Fruit fly (Drosophila melanogaster) whole organism, embryonic: ENCODE results near the gene msd1.

Experiments used
- ATbp ChIP-seq: fragments of 200-800 bp; sonication (Bioruptor generic); optimal IDR thresholded peaks from 2 replicates; lab custom pipeline; 2017; ENCODE audit warnings: missing biosample characterization, mild to moderate bottlenecking, missing genetic modification characterization, missing genetic modification reagents
- Antp ChIP-seq: fragments of 200-800 bp; sonication (Bioruptor generic); optimal IDR thresholded peaks from 3 replicates; lab custom pipeline; 2016; ENCODE audit warnings: missing biosample characterization, missing genetic modification characterization
- CG10979 ChIP-seq: fragments of 200-800 bp; sonication (Bioruptor generic); optimal IDR thresholded peaks from 2 replicates; lab custom pipeline; 2018; ENCODE audit warnings: missing biosample characterization, mild to moderate bottlenecking, missing genetic modification characterization, moderate library complexity
- CG11247 ChIP-seq: fragments of 200-800 bp; sonication (Bioruptor generic); IDR thresholded peaks from 2 replicates; pipeline ENCODE4 v1.3.6; 2022; ENCODE audit warnings: missing biosample characterization, missing genetic modification characterization
- CG11723 ChIP-seq: fragments of 200-800 bp; sonication (Bioruptor generic); optimal IDR thresholded peaks from 2 replicates; lab custom pipeline; 2017; ENCODE audit warnings: missing biosample characterization, mild to moderate bottlenecking, missing genetic modification characterization
- CG12942 ChIP-seq: fragments of 200-800 bp; sonication (Bioruptor generic); optimal IDR thresholded peaks from 3 replicates; lab custom pipeline; 2016; ENCODE audit warnings: missing biosample characterization, missing genetic modification characterization
- CG14860 ChIP-seq: fragments of 200-800 bp; sonication (Bioruptor generic); IDR thresholded peaks from 3 replicates; pipeline ENCODE4 v1.3.6; 2022; ENCODE audit warnings: missing biosample characterization, missing genetic modification characterization; ENCODE audit not compliant: partially characterized antibody
- CG1647 ChIP-seq: fragments of 200-800 bp; sonication (Bioruptor generic); optimal IDR thresholded peaks from 3 replicates; lab custom pipeline; 2016; ENCODE audit warnings: missing biosample characterization, missing genetic modification characterization
- CG16863 ChIP-seq: fragments of 200-800 bp; sonication (Bioruptor generic); optimal IDR thresholded peaks from 3 replicates; lab custom pipeline; 2016; ENCODE audit warnings: missing biosample characterization, missing genetic modification characterization
- CG17802 ChIP-seq: fragments of 200-800 bp; sonication (Bioruptor generic); optimal IDR thresholded peaks from 2 replicates; lab custom pipeline; 2018; ENCODE audit warnings: missing biosample characterization, mild to moderate bottlenecking, missing genetic modification characterization, moderate library complexity
- CG2202 ChIP-seq: fragments of 200-800 bp; sonication (Bioruptor generic); optimal IDR thresholded peaks from 2 replicates; lab custom pipeline; 2018; ENCODE audit warnings: missing biosample characterization, mild to moderate bottlenecking, missing genetic modification characterization
- CG2875 ChIP-seq: fragments of 200-800 bp; sonication (Bioruptor generic); optimal IDR thresholded peaks from 2 replicates; lab custom pipeline; 2017; ENCODE audit warnings: missing biosample characterization, mild to moderate bottlenecking, missing genetic modification characterization, missing genetic modification reagents
- CG3726 ChIP-seq: fragments of 200-800 bp; sonication (Bioruptor generic); IDR thresholded peaks from 3 replicates; pipeline ENCODE4, ENCODE4 v1.3.6; 2022; ENCODE audit warnings: missing biosample characterization, missing genetic modification characterization
- CG5245 ChIP-seq: fragments of 200-800 bp; sonication (Bioruptor generic); optimal IDR thresholded peaks from 3 replicates; lab custom pipeline; 2016; ENCODE audit warnings: missing biosample characterization, missing genetic modification characterization
- CG6854 ChIP-seq: fragments of 200-800 bp; sonication (Bioruptor generic); optimal IDR thresholded peaks from 3 replicates; lab custom pipeline; 2017; ENCODE audit warnings: missing biosample characterization, mild to moderate bottlenecking, missing genetic modification characterization
- CG9609 ChIP-seq: fragments of 200-800 bp; sonication (Bioruptor generic); optimal IDR thresholded peaks from 3 replicates; lab custom pipeline; 2016; ENCODE audit warnings: missing biosample characterization, missing genetic modification characterization
- CG9797 ChIP-seq: fragments of 200-800 bp; sonication (Bioruptor generic); optimal IDR thresholded peaks from 3 replicates; lab custom pipeline; 2018; ENCODE audit warnings: missing biosample characterization, mild to moderate bottlenecking, missing genetic modification characterization
- Chrac-16 ChIP-seq: fragments of 200-800 bp; sonication (Bioruptor generic); optimal IDR thresholded peaks from 3 replicates; lab custom pipeline; 2016; ENCODE audit warnings: missing biosample characterization, missing genetic modification characterization
- CrebB ChIP-seq: fragments of 200-800 bp; sonication (Bioruptor generic); optimal IDR thresholded peaks from 3 replicates; lab custom pipeline; 2018; ENCODE audit warnings: missing biosample characterization, mild to moderate bottlenecking, missing genetic modification characterization
- D19A ChIP-seq: fragments of 200-800 bp; optimal IDR thresholded peaks from 3 replicates; lab custom pipeline; 2019; ENCODE audit warnings: missing biosample characterization, mild to moderate bottlenecking, missing genetic modification characterization, moderate library complexity
- Dbx ChIP-seq: fragments of 200-800 bp; sonication (Bioruptor generic); IDR thresholded peaks from 3 replicates; pipeline ENCODE4 v1.3.6; 2022; ENCODE audit warnings: missing biosample characterization, missing genetic modification characterization
- Dek ChIP-seq: fragments of 200-800 bp; sonication (Bioruptor generic); optimal IDR thresholded peaks from 3 replicates; lab custom pipeline; 2019; ENCODE audit warnings: missing biosample characterization, mild to moderate bottlenecking, missing genetic modification characterization, moderate library complexity
- E2f2 ChIP-seq: fragments of 200-800 bp; sonication (Bioruptor generic); IDR thresholded peaks from 2 replicates; pipeline ENCODE4 v1.3.6; 2022; ENCODE audit warnings: missing biosample characterization, missing genetic modification characterization
- ERR ChIP-seq: fragments of 200-800 bp; sonication (Bioruptor generic); optimal IDR thresholded peaks from 2 replicates; lab custom pipeline; 2016; ENCODE audit warnings: missing biosample characterization, missing genetic modification characterization
- Fer1 ChIP-seq: fragments of 200-800 bp; sonication (Bioruptor generic); optimal IDR thresholded peaks from 2 replicates; lab custom pipeline; 2017; ENCODE audit warnings: missing biosample characterization, mild to moderate bottlenecking, missing genetic modification characterization
- Fer2 ChIP-seq: fragments of 200-800 bp; sonication (Bioruptor generic); optimal IDR thresholded peaks from 2 replicates; lab custom pipeline; 2018; ENCODE audit warnings: missing biosample characterization, mild to moderate bottlenecking, missing genetic modification characterization, moderate library complexity
- Hey ChIP-seq: fragments of 200-800 bp; sonication (Bioruptor generic); optimal IDR thresholded peaks from 3 replicates; lab custom pipeline; 2018; ENCODE audit warnings: missing biosample characterization, mild to moderate bottlenecking, missing genetic modification characterization
- HmgD ChIP-seq: fragments of 200-800 bp; sonication (Bioruptor generic); optimal IDR thresholded peaks from 3 replicates; lab custom pipeline; 2016; ENCODE audit warnings: missing biosample characterization, missing genetic modification characterization
- Lim3 ChIP-seq: fragments of 200-800 bp; sonication (Bioruptor generic); IDR thresholded peaks from 2 replicates; pipeline ENCODE4 v1.3.6; 2022; ENCODE audit warnings: missing biosample characterization, missing genetic modification characterization
- NfI ChIP-seq: fragments of 200-800 bp; sonication (Bioruptor generic); optimal IDR thresholded peaks from 3 replicates; lab custom pipeline; 2018; ENCODE audit warnings: missing biosample characterization, mild to moderate bottlenecking, missing genetic modification characterization, moderate library complexity
- Pdp1 ChIP-seq, 2 experiments: fragments of 200-800 bp; sonication (Bioruptor generic); optimal IDR thresholded peaks; 3 replicates each; lab custom pipeline; 2016; ENCODE audit warnings: missing biosample characterization in 2 of 2, missing genetic modification characterization in 2 of 2, mild to moderate bottlenecking in 1 of 2, moderate library complexity in 1 of 2
- Six4 ChIP-seq: fragments of 200-800 bp; sonication (Bioruptor generic); optimal IDR thresholded peaks from 2 replicates; lab custom pipeline; 2016; ENCODE audit warnings: missing biosample characterization, missing genetic modification characterization
- Sry-β ChIP-seq: fragments of 200-800 bp; sonication (Bioruptor generic); optimal IDR thresholded peaks from 2 replicates; lab custom pipeline; 2018; ENCODE audit warnings: missing biosample characterization, mild to moderate bottlenecking, missing genetic modification characterization, moderate library complexity
- bab2 ChIP-seq: fragments of 200-800 bp; sonication (Bioruptor generic); optimal IDR thresholded peaks from 2 replicates; lab custom pipeline; 2016; ENCODE audit warnings: missing biosample characterization, missing genetic modification characterization
- bigmax ChIP-seq: fragments of 200-800 bp; sonication (Bioruptor generic); optimal IDR thresholded peaks from 2 replicates; lab custom pipeline; 2018; ENCODE audit warnings: missing biosample characterization, mild to moderate bottlenecking, missing genetic modification characterization
- bsh ChIP-seq, 2 experiments: fragments of 200-800 bp; sonication (Bioruptor generic); optimal IDR thresholded peaks; 2 replicates each; lab custom pipeline; 2017 to 2018; ENCODE audit warnings: mild to moderate bottlenecking in 2 of 2, missing biosample characterization in 2 of 2, missing genetic modification characterization in 2 of 2, moderate library complexity in 1 of 2
- btn ChIP-seq: fragments of 200-800 bp; sonication (Bioruptor generic); optimal IDR thresholded peaks from 2 replicates; lab custom pipeline; 2016; ENCODE audit warnings: missing biosample characterization, missing genetic modification characterization
- caup ChIP-seq: fragments of 200-800 bp; sonication (Bioruptor generic); optimal IDR thresholded peaks from 3 replicates; lab custom pipeline; 2017; ENCODE audit warnings: missing biosample characterization, mild to moderate bottlenecking, missing genetic modification characterization, moderate library complexity; ENCODE audit not compliant: severe bottlenecking
- chm ChIP-seq: fragments of 200-800 bp; sonication (Bioruptor generic); IDR thresholded peaks from 2 replicates; pipeline ENCODE4 v1.3.6; 2022; ENCODE audit warnings: missing biosample characterization, missing genetic modification characterization
- fd64A ChIP-seq: fragments of 200-800 bp; sonication (Bioruptor generic); optimal IDR thresholded peaks from 3 replicates; lab custom pipeline; 2018; ENCODE audit warnings: missing biosample characterization, mild to moderate bottlenecking, missing genetic modification characterization
- onecut ChIP-seq: fragments of 200-800 bp; sonication (Bioruptor generic); IDR thresholded peaks from 2 replicates; pipeline ENCODE4 v1.3.6; 2022; ENCODE audit warnings: missing biosample characterization, missing genetic modification characterization
- prd ChIP-seq, 3 experiments: fragments of >200 bp in 2 of 3; fragments of 200-800 bp in 1 of 3; sonication (Bioruptor generic) in 1 of 3; optimal IDR thresholded peaks in 2 of 3; IDR thresholded peaks in 1 of 3; 2 replicates in 2 of 3; 3 replicates in 1 of 3; pipeline versions ENCODE4 v1.3.6 to Lab custom; 2017 to 2022; ENCODE audit warnings: missing biosample characterization in 1 of 3, missing genetic modification characterization in 1 of 3
- pzg ChIP-seq: fragments of 200-800 bp; sonication (Bioruptor generic); optimal IDR thresholded peaks from 3 replicates; lab custom pipeline; 2018; ENCODE audit warnings: missing biosample characterization, mild to moderate bottlenecking, missing genetic modification characterization, moderate library complexity
- seq ChIP-seq: fragments of 200-800 bp; sonication (Bioruptor generic); IDR thresholded peaks from 2 replicates; pipeline ENCODE4 v1.3.6; 2022; ENCODE audit warnings: missing biosample characterization, missing genetic modification characterization
- tgo ChIP-seq: fragments of 200-800 bp; sonication (Bioruptor generic); IDR thresholded peaks from 3 replicates; pipeline ENCODE4 v1.3.6; 2022; ENCODE audit warnings: missing biosample characterization, missing genetic modification characterization
- usp ChIP-seq: fragments of >200 bp; optimal IDR thresholded peaks from 2 replicates; lab custom pipeline; 2017; ENCODE audit warnings: missing biosample characterization, missing genetic modification characterization
- yki ChIP-seq: fragments of >200 bp; optimal IDR thresholded peaks from 3 replicates; lab custom pipeline; 2018
- zen2 ChIP-seq: fragments of 200-800 bp; sonication (Bioruptor generic); IDR thresholded peaks from 3 replicates; pipeline ENCODE4 v1.3.6; 2022; ENCODE audit warnings: missing biosample characterization, missing genetic modification characterization; ENCODE audit not compliant: partially characterized antibody
- zfh1 ChIP-seq: fragments of 200-800 bp; sonication (Bioruptor generic); IDR thresholded peaks from 3 replicates; pipeline ENCODE4 v1.3.6; 2022; ENCODE audit warnings: missing biosample characterization, missing genetic modification characterization

The msd1 gene

dm6 chr3L:1307005-1307632 lies 24.4 kb upstream of the msd1 start, which contains the start of the genes Ctr9 and Nt5a (continued):
- TF ChIP-seq CG11247 (peak; percentile 67; the same call in 1 of the 2 replicates), btn (no peak), onecut (no peak), CG16863 (GFP tag; lab: Kevin White, UChicago) (peak; percentile 27), Fer1 (peak; percentile 52), CG17802 (tag; lab: Kevin White, UChicago) (peak; percentile 62), ATbp (GFP tag; lab: Kevin White, UChicago) (no peak), prd (optimal IDR thresholded peaks at IDR 0.05; lab: Kevin White, UChicago) (no peak), prd (GFP tag; IDR thresholded peaks at IDR 0.05; lab: Robert Waterston, UW) (peak; percentile 45; the same call in 2 of the 3 replicates), Pdp1 (GFP tag; optimal IDR thresholded peaks at IDR 0.05; lab: Kevin White, UChicago) (peak; percentile 53 to 100), CG11723 (no peak), Antp (GFP tag; lab: Kevin White, UChicago) (peak; percentile 76), Six4 (GFP tag; lab: Kevin White, UChicago) (peak; percentile 8), Lim3 (GFP tag; lab: Robert Waterston, UW) (no peak), E2f2 (peak; percentile 53), CG2202 (tag; lab: Kevin White, UChicago) (no peak), Fer2 (tag; lab: Kevin White, UChicago) (peak; percentile 60), CG2875 (GFP tag; lab: Kevin White, UChicago) (no peak), CG10979 (peak; percentile 13), CG5245 (GFP tag; lab: Kevin White, UChicago) (no peak), CG14860 (GFP tag; lab: Robert Waterston, UW) (peak; percentile 68), tgo (GFP tag; lab: Robert Waterston, UW) (no peak), usp (no peak), NfI (GFP tag; lab: Kevin White, UChicago) (peak; percentile 66), CG1647 (GFP tag; lab: Kevin White, UChicago) (peak; percentile 50), Sry-β (GFP tag; lab: Kevin White, UChicago) (peak; percentile 96), caup (GFP tag; lab: Kevin White, UChicago) (peak; percentile 63), Hey (tag; lab: Kevin White, UChicago) (no peak), zen2 (GFP tag; lab: Robert Waterston, UW) (peak; percentile 57), CG6854 (no peak), bigmax (GFP tag; lab: Kevin White, UChicago) (no peak), CrebB (peak; percentile 48), zfh1 (0 out of 3 replicates have a peak, but pooled peaks have one; percentile 36), ERR (GFP tag; lab: Kevin White, UChicago) (peak; percentile 68), Dbx (GFP tag; lab: Robert Waterston, UW) (peak; percentile 68; the same call in 2 of the 3 replicates), yki (lab: Kevin White, UChicago) (no peak), bsh (GFP tag; optimal IDR thresholded peaks at IDR 0.05; lab: Kevin White, UChicago) (peak in 1 of 2 experiments; percentile 26), seq (GFP tag; lab: Robert Waterston, UW) (no peak; the same call in 1 of the 2 replicates), CG9797 (peak; percentile 37), Dek (tag; lab: Kevin White, UChicago) (no peak), HmgD (GFP tag; lab: Kevin White, UChicago) (peak; percentile 41), bab2 (GFP tag; lab: Kevin White, UChicago) (peak; percentile 59), D19A (tag; lab: Kevin White, UChicago) (no peak), chm (GFP tag; lab: Robert Waterston, UW) (no peak), CG9609 (GFP tag; lab: Kevin White, UChicago) (peak; percentile 5), pzg (peak; percentile 94), CG12942 (peak; percentile 14), fd64A (GFP tag; lab: Kevin White, UChicago) (no peak), CG3726 (GFP tag; lab: Robert Waterston, UW) (no peak), Chrac-16 (GFP tag; lab: Kevin White, UChicago) (peak; percentile 59)
